Fruit fly (Drosophila melanogaster) whole organism, prepupa: Measurements from ENCODE around the gene CG32720.
A peak's percentile ranks its signal among the peaks of the same experiment; 100 is the strongest.

ENCODE experiments used
- Blimp-1 ChIP-seq: fragments of 200-800 bp; sonication (Bioruptor generic); optimal IDR thresholded peaks from 3 replicates; lab custom pipeline; 2017; ENCODE audit warnings: missing biosample characterization, missing genetic modification characterization, mild to moderate bottlenecking, moderate library complexity, missing genetic modification reagents
- CG10631 ChIP-seq: fragments of 200-800 bp; sonication (Bioruptor generic); optimal IDR thresholded peaks from 2 replicates; lab custom pipeline; 2016; ENCODE audit warnings: missing biosample characterization, missing genetic modification characterization
- CG10669 ChIP-seq: fragments of 200-800 bp; sonication (Bioruptor generic); optimal IDR thresholded peaks from 3 replicates; lab custom pipeline; 2018; ENCODE audit warnings: missing biosample characterization, mild to moderate bottlenecking, missing genetic modification characterization, moderate library complexity
- CG11294 ChIP-seq: fragments of 200-800 bp; sonication (Bioruptor generic); IDR thresholded peaks from 2 replicates; pipeline ENCODE4 v1.3.6; 2022; ENCODE audit warnings: missing biosample characterization, missing genetic modification characterization
- CG11902 ChIP-seq: fragments of 200-800 bp; sonication (Bioruptor generic); optimal IDR thresholded peaks from 3 replicates; lab custom pipeline; 2016; ENCODE audit warnings: missing biosample characterization, missing genetic modification characterization
- CG15336 ChIP-seq: fragments of 200-800 bp; sonication (Bioruptor generic); IDR thresholded peaks from 2 replicates; pipeline ENCODE4 v1.3.6; 2022; ENCODE audit warnings: missing biosample characterization, missing genetic modification characterization
- CG1621 ChIP-seq: fragments of 200-800 bp; sonication (Bioruptor generic); optimal IDR thresholded peaks from 3 replicates; lab custom pipeline; 2018; ENCODE audit warnings: missing biosample characterization, mild to moderate bottlenecking, missing genetic modification characterization
- CG3032 ChIP-seq: fragments of 200-800 bp; optimal IDR thresholded peaks from 2 replicates; lab custom pipeline; 2019; ENCODE audit warnings: missing biosample characterization, mild to moderate bottlenecking, missing genetic modification characterization, moderate library complexity
- CG31627 ChIP-seq: fragments of 200-800 bp; sonication (Bioruptor generic); optimal IDR thresholded peaks from 3 replicates; lab custom pipeline; 2016; ENCODE audit warnings: missing biosample characterization, missing genetic modification characterization
- CG34406 ChIP-seq: fragments of 200-800 bp; sonication (Bioruptor generic); optimal IDR thresholded peaks from 3 replicates; lab custom pipeline; 2016; ENCODE audit warnings: missing biosample characterization, missing genetic modification characterization
- CG3919 ChIP-seq: fragments of 200-800 bp; sonication (Bioruptor generic); optimal IDR thresholded peaks from 3 replicates; lab custom pipeline; 2016; ENCODE audit warnings: missing biosample characterization, missing genetic modification characterization
- CG4318 ChIP-seq: fragments of 200-800 bp; sonication (Bioruptor generic); optimal IDR thresholded peaks from 3 replicates; lab custom pipeline; 2017; ENCODE audit warnings: missing biosample characterization, mild to moderate bottlenecking, missing genetic modification characterization
- CG6163 ChIP-seq: fragments of 200-800 bp; sonication (Bioruptor generic); IDR thresholded peaks from 3 replicates; pipeline ENCODE4 v1.3.6; 2022; ENCODE audit warnings: missing biosample characterization, missing genetic modification characterization
- CG6276 ChIP-seq: fragments of 200-800 bp; sonication (Bioruptor generic); optimal IDR thresholded peaks from 2 replicates; lab custom pipeline; 2017; ENCODE audit warnings: missing biosample characterization, mild to moderate bottlenecking, missing genetic modification characterization
- CG6792 ChIP-seq: fragments of 200-800 bp; sonication (Bioruptor generic); optimal IDR thresholded peaks from 3 replicates; lab custom pipeline; 2016; ENCODE audit warnings: missing biosample characterization, missing genetic modification characterization
- CG6808 ChIP-seq: fragments of 200-800 bp; sonication (Bioruptor generic); optimal IDR thresholded peaks from 3 replicates; lab custom pipeline; 2017; ENCODE audit warnings: missing biosample characterization, missing genetic modification characterization, mild to moderate bottlenecking, moderate library complexity, missing genetic modification reagents
- CG6854 ChIP-seq: fragments of 200-800 bp; sonication (Bioruptor generic); optimal IDR thresholded peaks from 2 replicates; lab custom pipeline; 2017; ENCODE audit warnings: missing biosample characterization, mild to moderate bottlenecking, missing genetic modification characterization
- CG8119 ChIP-seq: fragments of 200-800 bp; sonication (Bioruptor generic); IDR thresholded peaks from 3 replicates; pipeline ENCODE4 v1.3.6; 2022; ENCODE audit warnings: missing biosample characterization, missing genetic modification characterization
- CG9139 ChIP-seq: fragments of 200-800 bp; sonication (Bioruptor generic); optimal IDR thresholded peaks from 3 replicates; lab custom pipeline; 2017; ENCODE audit warnings: missing biosample characterization, mild to moderate bottlenecking, missing genetic modification characterization
- Eip75B ChIP-seq: fragments of 200-800 bp; sonication (Bioruptor generic); optimal IDR thresholded peaks from 3 replicates; lab custom pipeline; 2016; ENCODE audit warnings: missing biosample characterization, missing genetic modification characterization
- Eip78C ChIP-seq: fragments of 200-800 bp; sonication (Bioruptor generic); peaks from one replicate; lab custom pipeline; 2016; ENCODE audit warnings: missing biosample characterization, missing genetic modification characterization
- Eip93F ChIP-seq: fragments of 200-800 bp; sonication (Bioruptor generic); optimal IDR thresholded peaks from 2 replicates; lab custom pipeline; 2016; ENCODE audit warnings: missing biosample characterization, mild to moderate bottlenecking, missing genetic modification characterization
- Ets21C ChIP-seq: fragments of 200-800 bp; sonication (Bioruptor generic); optimal IDR thresholded peaks from 3 replicates; lab custom pipeline; 2016; ENCODE audit warnings: missing biosample characterization, missing genetic modification characterization
- Ets96B ChIP-seq: fragments of 200-800 bp; optimal IDR thresholded peaks from 2 replicates; lab custom pipeline; 2019; ENCODE audit warnings: missing biosample characterization, mild to moderate bottlenecking, missing genetic modification characterization, moderate library complexity
- Hr38 ChIP-seq: sonication (Bioruptor generic); optimal IDR thresholded peaks from 2 replicates; lab custom pipeline; 2016; ENCODE audit warnings: missing biosample characterization, missing genetic modification characterization
- Hr39 ChIP-seq: fragments of 200-800 bp; sonication (Bioruptor generic); optimal IDR thresholded peaks from 2 replicates; lab custom pipeline; 2016; ENCODE audit warnings: missing biosample characterization, missing genetic modification characterization
- Hr4 ChIP-seq: fragments of 200-800 bp; sonication (Bioruptor generic); optimal IDR thresholded peaks from 3 replicates; lab custom pipeline; 2016; ENCODE audit warnings: missing biosample characterization, missing genetic modification characterization
- Lpt ChIP-seq: fragments of 200-800 bp; sonication (Bioruptor generic); optimal IDR thresholded peaks from 3 replicates; lab custom pipeline; 2016; ENCODE audit warnings: missing biosample characterization, missing genetic modification characterization
- Met ChIP-seq: fragments of 200-800 bp; sonication (Bioruptor generic); optimal IDR thresholded peaks from 3 replicates; lab custom pipeline; 2016; ENCODE audit warnings: missing biosample characterization, missing genetic modification characterization
- Sox14 ChIP-seq: fragments of 200-800 bp; sonication (Bioruptor generic); optimal IDR thresholded peaks from 3 replicates; lab custom pipeline; 2016; ENCODE audit warnings: missing biosample characterization, missing genetic modification characterization
- achi ChIP-seq: fragments of 200-800 bp; sonication (Bioruptor generic); optimal IDR thresholded peaks from 3 replicates; lab custom pipeline; 2016; ENCODE audit warnings: missing biosample characterization, missing genetic modification characterization
- acj6 ChIP-seq: fragments of 200-800 bp; sonication (Bioruptor generic); optimal IDR thresholded peaks from 3 replicates; lab custom pipeline; 2016; ENCODE audit warnings: missing biosample characterization, missing genetic modification characterization
- cyc ChIP-seq: fragments of 200-800 bp; sonication (Bioruptor generic); optimal IDR thresholded peaks from 3 replicates; lab custom pipeline; 2016; ENCODE audit warnings: missing biosample characterization, missing genetic modification characterization
- dac ChIP-seq: fragments of 200-800 bp; sonication (Bioruptor generic); optimal IDR thresholded peaks from 2 replicates; lab custom pipeline; 2017; ENCODE audit warnings: missing biosample characterization, mild to moderate bottlenecking, missing genetic modification characterization
- dsx ChIP-seq: fragments of 200-800 bp; optimal IDR thresholded peaks from 3 replicates; lab custom pipeline; 2019; ENCODE audit warnings: missing biosample characterization, mild to moderate bottlenecking, missing genetic modification characterization, moderate library complexity; ENCODE audit not compliant: poor library complexity, severe bottlenecking
- eg ChIP-seq: fragments of 200-800 bp; sonication (Bioruptor generic); IDR thresholded peaks from 3 replicates; pipeline ENCODE4 v1.3.6; 2022; ENCODE audit warnings: missing biosample characterization, missing genetic modification characterization
- esn ChIP-seq: fragments of 200-800 bp; sonication (Bioruptor generic); optimal IDR thresholded peaks from 2 replicates; lab custom pipeline; 2016; ENCODE audit warnings: missing biosample characterization, mild to moderate bottlenecking, missing genetic modification characterization, moderate library complexity
- fd59A ChIP-seq: fragments of 200-800 bp; sonication (Bioruptor generic); optimal IDR thresholded peaks from 2 replicates; lab custom pipeline; 2017; ENCODE audit warnings: missing biosample characterization, mild to moderate bottlenecking, missing genetic modification characterization, missing genetic modification reagents
- fd85E ChIP-seq: fragments of 200-800 bp; sonication (Bioruptor generic); optimal IDR thresholded peaks from 3 replicates; lab custom pipeline; 2016; ENCODE audit warnings: missing biosample characterization, missing genetic modification characterization
- fkh ChIP-seq: fragments of 200-800 bp; sonication (Bioruptor generic); optimal IDR thresholded peaks from 3 replicates; lab custom pipeline; 2017; ENCODE audit warnings: missing biosample characterization, mild to moderate bottlenecking, missing genetic modification characterization, moderate library complexity
- lz ChIP-seq: fragments of 200-800 bp; sonication (Bioruptor generic); optimal IDR thresholded peaks from 3 replicates; lab custom pipeline; 2016; ENCODE audit warnings: missing biosample characterization, missing genetic modification characterization
- net ChIP-seq: fragments of 200-800 bp; sonication (Bioruptor generic); optimal IDR thresholded peaks from 3 replicates; lab custom pipeline; 2016; ENCODE audit warnings: missing biosample characterization, missing genetic modification characterization
- salr ChIP-seq, 2 experiments: fragments of 200-800 bp; sonication (Bioruptor generic); optimal IDR thresholded peaks; 3 replicates each; lab custom pipeline; 2016 to 2018; ENCODE audit warnings: missing biosample characterization in 2 of 2, missing genetic modification characterization in 2 of 2, mild to moderate bottlenecking in 1 of 2
- spab ChIP-seq: fragments of 200-800 bp; sonication (Bioruptor generic); optimal IDR thresholded peaks from 2 replicates; lab custom pipeline; 2017; ENCODE audit warnings: missing biosample characterization, mild to moderate bottlenecking, missing genetic modification characterization, missing genetic modification reagents
- svp ChIP-seq: fragments of 200-800 bp; sonication (Bioruptor generic); peaks from one replicate; lab custom pipeline; 2016; ENCODE audit warnings: missing biosample characterization, missing genetic modification characterization
- topi ChIP-seq: fragments of 200-800 bp; sonication (Bioruptor generic); optimal IDR thresholded peaks from 3 replicates; lab custom pipeline; 2016; ENCODE audit warnings: missing biosample characterization, missing genetic modification characterization
- vri ChIP-seq: fragments of 200-800 bp; sonication (Bioruptor generic); optimal IDR thresholded peaks from 3 replicates; lab custom pipeline; 2016; ENCODE audit warnings: missing biosample characterization, mild to moderate bottlenecking, missing genetic modification characterization

CG32720 gene

dm6 chrX:7560720-7561119 is 24.0 kb upstream of the CG32720 start:
- TF ChIP-seq dac (GFP tag; lab: Kevin White, UChicago) (no peak), Eip93F (GFP tag; lab: Kevin White, UChicago) (no peak), esn (no peak), CG31627 (GFP tag; lab: Kevin White, UChicago) (no peak), Hr4 (no peak), CG34406 (no peak), svp (peak; percentile 59), lz (GFP tag; lab: Kevin White, UChicago) (no peak), Blimp-1 (GFP tag; lab: Kevin White, UChicago) (no peak), CG6854 (GFP tag; lab: Kevin White, UChicago) (no peak), CG6163 (GFP tag; lab: Robert Waterston, UW) (peak; percentile 22; the same call in 1 of the 3 replicates), salr (GFP tag; optimal IDR thresholded peaks at IDR 0.05; lab: Kevin White, UChicago) (no peak), fkh (no peak), vri (GFP tag; lab: Kevin White, UChicago) (no peak), acj6 (GFP tag; lab: Kevin White, UChicago) (no peak), CG4318 (GFP tag; lab: Kevin White, UChicago) (no peak), Eip78C (peak; percentile 57)

DNA sequence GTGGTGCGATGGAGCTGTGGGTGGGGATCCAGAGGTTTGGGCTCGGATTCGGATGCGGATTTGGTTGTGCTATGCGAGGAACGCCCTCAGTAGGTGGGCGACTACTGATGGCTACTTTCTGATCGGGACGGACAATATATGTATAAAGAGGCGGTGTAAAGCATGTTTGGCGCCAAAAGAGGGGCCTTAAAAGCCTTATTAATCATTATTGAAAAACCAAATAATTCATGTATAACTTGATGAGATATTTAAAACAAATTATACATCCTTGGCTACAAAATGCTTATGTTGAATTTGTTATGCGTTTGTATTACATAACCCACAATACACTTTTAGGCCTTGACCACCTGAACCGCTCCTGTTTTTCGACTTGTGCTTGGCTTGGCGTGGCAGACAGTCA is 23.2 kb upstream of the CG32720 start:
- TF ChIP-seq Eip78C (peak; percentile 64), Ets96B (tag; lab: Kevin White, UChicago) (peak; percentile 13), cyc (GFP tag; lab: Kevin White, UChicago) (peak; percentile 5), CG15336 (no peak), CG3919 (GFP tag; lab: Kevin White, UChicago) (peak; percentile 13), CG6808 (GFP tag; lab: Kevin White, UChicago) (peak; percentile 10), eg (GFP tag; lab: Robert Waterston, UW) (0 out of 3 replicates have a peak, but pooled peaks have one; percentile 24), CG11902 (GFP tag; lab: Kevin White, UChicago) (peak; percentile 19), acj6 (GFP tag; lab: Kevin White, UChicago) (no peak), Eip75B (GFP tag; lab: Kevin White, UChicago) (peak; percentile 8), CG3032 (tag; lab: Kevin White, UChicago) (peak; percentile 3), spab (GFP tag; lab: Kevin White, UChicago) (peak; percentile 7), CG10669 (peak; percentile 8), fd85E (GFP tag; lab: Kevin White, UChicago) (no peak), Hr4 (peak; percentile 19)

DNA sequence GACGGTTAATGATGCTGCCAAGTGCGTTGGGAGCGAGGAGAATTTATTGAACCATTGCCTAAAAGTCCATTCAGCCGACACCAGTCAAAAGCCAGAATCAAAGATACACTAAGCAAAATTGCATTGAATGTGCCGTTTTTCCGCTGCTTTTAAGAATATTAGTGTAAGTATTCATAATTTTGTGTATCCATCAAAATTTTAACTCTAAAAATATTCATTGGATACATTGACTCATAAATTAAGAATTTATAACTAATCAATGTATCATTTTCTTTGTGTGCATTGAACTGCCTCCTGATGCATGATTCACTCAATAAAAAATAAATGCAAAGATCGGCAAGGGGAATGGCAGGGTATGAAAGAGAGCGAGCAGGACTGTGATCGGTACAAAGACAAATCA is 21.9 kb upstream of the CG32720 start:
- TF ChIP-seq CG4318 (GFP tag; lab: Kevin White, UChicago) (no peak), Met (GFP tag; lab: Kevin White, UChicago) (peak; percentile 75), topi (GFP tag; lab: Kevin White, UChicago) (peak; percentile 67), CG9139 (GFP tag; lab: Kevin White, UChicago) (no peak), CG10631 (GFP tag; lab: Kevin White, UChicago) (peak; percentile 58), CG6854 (GFP tag; lab: Kevin White, UChicago) (no peak), CG11902 (GFP tag; lab: Kevin White, UChicago) (peak; percentile 4), Hr38 (no peak), CG11294 (GFP tag; lab: Robert Waterston, UW) (no peak), Ets96B (tag; lab: Kevin White, UChicago) (peak; percentile 64), Hr39 (GFP tag; lab: Kevin White, UChicago) (peak; percentile 63), Lpt (GFP tag; lab: Kevin White, UChicago) (no peak), CG8119 (0 out of 3 replicates have a peak, but pooled peaks have one; percentile 29), Eip93F (GFP tag; lab: Kevin White, UChicago) (no peak), net (GFP tag; lab: Kevin White, UChicago) (peak; percentile 20), vri (GFP tag; lab: Kevin White, UChicago) (peak; percentile 7), spab (GFP tag; lab: Kevin White, UChicago) (peak; percentile 38), dsx (GFP tag; lab: Kevin White, UChicago) (peak; percentile 41), Ets21C (GFP tag; lab: Kevin White, UChicago) (peak; percentile 27), fd59A (peak; percentile 34), achi (GFP tag; lab: Kevin White, UChicago) (peak; percentile 34), dac (GFP tag; lab: Kevin White, UChicago) (no peak), eg (GFP tag; lab: Robert Waterston, UW) (0 out of 3 replicates have a peak, but pooled peaks have one; percentile 8), Blimp-1 (GFP tag; lab: Kevin White, UChicago) (no peak), CG6276 (GFP tag; lab: Kevin White, UChicago) (no peak), CG15336 (peak; percentile 24; the same call in 1 of the 2 replicates), CG6808 (GFP tag; lab: Kevin White, UChicago) (peak; percentile 47), Sox14 (GFP tag; lab: Kevin White, UChicago) (peak; percentile 10), Hr4 (no peak), CG1621 (tag; lab: Kevin White, UChicago) (peak; percentile 28), CG6792 (peak; percentile 41)
